Fruit fly (Drosophila melanogaster) whole organism, prepupa: ENCODE results near the gene CG46309.

ENCODE experiments used
- Blimp-1 ChIP-seq: fragments of 200-800 bp; sonication (Bioruptor generic); optimal IDR thresholded peaks from 3 replicates; lab custom pipeline; 2017; ENCODE audit warnings: missing biosample characterization, missing genetic modification characterization, mild to moderate bottlenecking, moderate library complexity, missing genetic modification reagents
- CG11294 ChIP-seq: fragments of 200-800 bp; sonication (Bioruptor generic); IDR thresholded peaks from 2 replicates; pipeline ENCODE4 v1.3.6; 2022; ENCODE audit warnings: missing biosample characterization, missing genetic modification characterization
- CG11902 ChIP-seq: fragments of 200-800 bp; sonication (Bioruptor generic); optimal IDR thresholded peaks from 3 replicates; lab custom pipeline; 2016; ENCODE audit warnings: missing biosample characterization, missing genetic modification characterization
- CG15336 ChIP-seq: fragments of 200-800 bp; sonication (Bioruptor generic); IDR thresholded peaks from 2 replicates; pipeline ENCODE4 v1.3.6; 2022; ENCODE audit warnings: missing biosample characterization, missing genetic modification characterization
- CG1621 ChIP-seq: fragments of 200-800 bp; sonication (Bioruptor generic); optimal IDR thresholded peaks from 3 replicates; lab custom pipeline; 2018; ENCODE audit warnings: missing biosample characterization, mild to moderate bottlenecking, missing genetic modification characterization
- CG32006 ChIP-seq: fragments of 200-800 bp; sonication (Bioruptor generic); optimal IDR thresholded peaks from 3 replicates; lab custom pipeline; 2017; ENCODE audit warnings: missing biosample characterization, mild to moderate bottlenecking, missing genetic modification characterization
- CG34406 ChIP-seq: fragments of 200-800 bp; sonication (Bioruptor generic); optimal IDR thresholded peaks from 3 replicates; lab custom pipeline; 2016; ENCODE audit warnings: missing biosample characterization, missing genetic modification characterization
- CG6163 ChIP-seq: fragments of 200-800 bp; sonication (Bioruptor generic); IDR thresholded peaks from 3 replicates; pipeline ENCODE4 v1.3.6; 2022; ENCODE audit warnings: missing biosample characterization, missing genetic modification characterization
- CG6276 ChIP-seq: fragments of 200-800 bp; sonication (Bioruptor generic); optimal IDR thresholded peaks from 2 replicates; lab custom pipeline; 2017; ENCODE audit warnings: missing biosample characterization, mild to moderate bottlenecking, missing genetic modification characterization
- CG6808 ChIP-seq: fragments of 200-800 bp; sonication (Bioruptor generic); optimal IDR thresholded peaks from 3 replicates; lab custom pipeline; 2017; ENCODE audit warnings: missing biosample characterization, missing genetic modification characterization, mild to moderate bottlenecking, moderate library complexity, missing genetic modification reagents
- CG6854 ChIP-seq: fragments of 200-800 bp; sonication (Bioruptor generic); optimal IDR thresholded peaks from 2 replicates; lab custom pipeline; 2017; ENCODE audit warnings: missing biosample characterization, mild to moderate bottlenecking, missing genetic modification characterization
- CG8119 ChIP-seq: fragments of 200-800 bp; sonication (Bioruptor generic); IDR thresholded peaks from 3 replicates; pipeline ENCODE4 v1.3.6; 2022; ENCODE audit warnings: missing biosample characterization, missing genetic modification characterization
- CG8319 ChIP-seq: fragments of 200-800 bp; sonication (Bioruptor generic); optimal IDR thresholded peaks from 3 replicates; lab custom pipeline; 2016; ENCODE audit warnings: missing biosample characterization, missing genetic modification characterization
- CG8632 ChIP-seq: fragments of 200-800 bp; sonication (Bioruptor generic); optimal IDR thresholded peaks from 3 replicates; lab custom pipeline; 2016; ENCODE audit warnings: missing biosample characterization, missing genetic modification characterization
- CG9139 ChIP-seq: fragments of 200-800 bp; sonication (Bioruptor generic); optimal IDR thresholded peaks from 3 replicates; lab custom pipeline; 2017; ENCODE audit warnings: missing biosample characterization, mild to moderate bottlenecking, missing genetic modification characterization
- Eip78C ChIP-seq: fragments of 200-800 bp; sonication (Bioruptor generic); peaks from one replicate; lab custom pipeline; 2016; ENCODE audit warnings: missing biosample characterization, missing genetic modification characterization
- Eip93F ChIP-seq: fragments of 200-800 bp; sonication (Bioruptor generic); optimal IDR thresholded peaks from 2 replicates; lab custom pipeline; 2016; ENCODE audit warnings: missing biosample characterization, mild to moderate bottlenecking, missing genetic modification characterization
- Ets96B ChIP-seq: fragments of 200-800 bp; optimal IDR thresholded peaks from 2 replicates; lab custom pipeline; 2019; ENCODE audit warnings: missing biosample characterization, mild to moderate bottlenecking, missing genetic modification characterization, moderate library complexity
- Hr4 ChIP-seq: fragments of 200-800 bp; sonication (Bioruptor generic); optimal IDR thresholded peaks from 3 replicates; lab custom pipeline; 2016; ENCODE audit warnings: missing biosample characterization, missing genetic modification characterization
- Lpt ChIP-seq: fragments of 200-800 bp; sonication (Bioruptor generic); optimal IDR thresholded peaks from 3 replicates; lab custom pipeline; 2016; ENCODE audit warnings: missing biosample characterization, missing genetic modification characterization
- Met ChIP-seq: fragments of 200-800 bp; sonication (Bioruptor generic); optimal IDR thresholded peaks from 3 replicates; lab custom pipeline; 2016; ENCODE audit warnings: missing biosample characterization, missing genetic modification characterization
- OdsH ChIP-seq: fragments of 200-800 bp; sonication (Bioruptor generic); optimal IDR thresholded peaks from 3 replicates; lab custom pipeline; 2016; ENCODE audit warnings: missing biosample characterization, missing genetic modification characterization
- Sox102F ChIP-seq: fragments of 200-800 bp; sonication (Bioruptor generic); optimal IDR thresholded peaks from 2 replicates; lab custom pipeline; 2016; ENCODE audit warnings: missing biosample characterization, mild to moderate bottlenecking, missing genetic modification characterization
- dac ChIP-seq: fragments of 200-800 bp; sonication (Bioruptor generic); optimal IDR thresholded peaks from 2 replicates; lab custom pipeline; 2017; ENCODE audit warnings: missing biosample characterization, mild to moderate bottlenecking, missing genetic modification characterization
- eg ChIP-seq: fragments of 200-800 bp; sonication (Bioruptor generic); IDR thresholded peaks from 3 replicates; pipeline ENCODE4 v1.3.6; 2022; ENCODE audit warnings: missing biosample characterization, missing genetic modification characterization
- fd85E ChIP-seq: fragments of 200-800 bp; sonication (Bioruptor generic); optimal IDR thresholded peaks from 3 replicates; lab custom pipeline; 2016; ENCODE audit warnings: missing biosample characterization, missing genetic modification characterization
- fkh ChIP-seq: fragments of 200-800 bp; sonication (Bioruptor generic); optimal IDR thresholded peaks from 3 replicates; lab custom pipeline; 2017; ENCODE audit warnings: missing biosample characterization, mild to moderate bottlenecking, missing genetic modification characterization, moderate library complexity
- net ChIP-seq: fragments of 200-800 bp; sonication (Bioruptor generic); optimal IDR thresholded peaks from 3 replicates; lab custom pipeline; 2016; ENCODE audit warnings: missing biosample characterization, missing genetic modification characterization
- spab ChIP-seq: fragments of 200-800 bp; sonication (Bioruptor generic); optimal IDR thresholded peaks from 2 replicates; lab custom pipeline; 2017; ENCODE audit warnings: missing biosample characterization, mild to moderate bottlenecking, missing genetic modification characterization, missing genetic modification reagents
- ss ChIP-seq, 2 experiments: fragments of 200-800 bp; sonication (Bioruptor generic); optimal IDR thresholded peaks; 2 replicates in 1 of 2; 3 replicates in 1 of 2; lab custom pipeline; 2017 to 2018; ENCODE audit warnings: mild to moderate bottlenecking in 2 of 2, missing biosample characterization in 2 of 2, missing genetic modification characterization in 2 of 2, moderate library complexity in 1 of 2
- vri ChIP-seq: fragments of 200-800 bp; sonication (Bioruptor generic); optimal IDR thresholded peaks from 3 replicates; lab custom pipeline; 2016; ENCODE audit warnings: missing biosample characterization, mild to moderate bottlenecking, missing genetic modification characterization

CG46309 gene

DNA sequence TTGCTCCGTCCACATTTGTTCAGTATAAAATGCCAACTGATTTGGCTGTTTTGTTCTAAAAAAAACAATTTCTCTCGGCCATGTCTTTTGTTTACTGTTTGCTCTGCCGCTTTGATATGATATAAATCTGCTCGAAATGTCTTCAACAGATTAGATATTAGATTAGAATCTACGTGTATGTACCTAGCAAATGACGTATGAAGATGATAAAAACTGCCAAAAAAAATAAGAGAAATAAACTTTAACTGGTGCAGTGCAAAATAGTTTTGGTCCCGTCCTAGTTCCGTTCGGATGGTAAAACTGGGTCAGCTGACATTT is 4.5 kb upstream of the CG46309 start:
- no peak for TF ChIP-seq Met (GFP tag; lab: Kevin White, UChicago)
- TF ChIP-seq CG6276 (GFP tag; lab: Kevin White, UChicago): no peak
- TF ChIP-seq fkh (GFP tag; lab: Kevin White, UChicago): peak; percentile 32
- no peak for TF ChIP-seq CG6163 (GFP tag; lab: Robert Waterston, UW)
- TF ChIP-seq CG8632 (GFP tag; lab: Kevin White, UChicago): no peak
- TF ChIP-seq CG11902 (GFP tag; lab: Kevin White, UChicago): no peak
- TF ChIP-seq CG34406: no peak
- TF ChIP-seq Lpt (GFP tag; lab: Kevin White, UChicago): no peak
- TF ChIP-seq CG8119: no peak

DNA sequence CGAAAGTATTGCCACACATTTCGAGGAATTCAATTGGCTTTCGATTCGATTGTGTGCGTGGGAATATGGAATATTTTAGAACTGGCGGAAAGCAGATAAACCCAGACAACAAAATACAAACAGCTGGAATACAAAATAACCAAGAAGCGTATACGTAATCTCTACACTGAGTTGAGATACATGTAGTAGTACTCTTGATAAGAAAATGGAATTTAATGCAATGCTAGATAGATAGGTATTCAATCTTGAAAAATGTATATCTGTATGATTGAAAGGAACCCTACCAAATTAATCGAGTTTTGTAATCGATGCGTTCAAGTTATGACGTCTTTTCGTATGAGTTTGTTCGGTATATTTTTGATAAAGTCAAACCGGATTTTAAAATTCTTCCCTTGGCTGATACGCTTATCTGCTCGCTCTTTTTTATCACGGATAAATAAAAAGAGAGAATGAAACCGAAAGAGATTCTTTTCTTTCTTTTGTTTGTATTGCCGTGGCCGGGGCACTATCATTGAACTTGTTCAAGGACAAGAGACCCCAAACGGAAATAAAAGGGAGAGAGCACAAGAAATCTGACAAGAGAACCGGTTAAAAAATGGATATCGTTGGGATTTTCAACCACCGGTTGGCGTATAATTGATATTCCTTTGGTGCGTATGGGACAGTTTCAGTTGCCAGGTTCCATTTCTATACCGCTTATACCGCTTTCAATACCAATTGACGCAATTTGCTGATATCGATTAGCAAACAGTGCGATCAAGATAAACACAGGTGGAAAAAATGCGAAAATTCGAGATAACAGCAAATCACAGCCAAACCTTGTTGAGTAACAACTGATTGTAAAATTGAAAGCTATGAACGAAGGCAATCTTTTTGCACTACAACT is 3.9 kb upstream of the CG46309 start:
- TF ChIP-seq CG1621 (peak; percentile 64), fkh (GFP tag; lab: Kevin White, UChicago) (peak; percentile 25), CG8632 (GFP tag; lab: Kevin White, UChicago) (no peak), Ets96B (tag; lab: Kevin White, UChicago) (peak; percentile 22), Hr4 (no peak), vri (GFP tag; lab: Kevin White, UChicago) (peak; percentile 96), CG6854 (GFP tag; lab: Kevin White, UChicago) (peak; percentile 51), Sox102F (peak; percentile 3), ss (GFP tag; optimal IDR thresholded peaks at IDR 0.05; lab: Kevin White, UChicago) (peak; percentile 46 to 69), Eip78C (GFP tag; lab: Kevin White, UChicago) (peak; percentile 73), Blimp-1 (GFP tag; lab: Kevin White, UChicago) (peak; percentile 75), eg (GFP tag; lab: Robert Waterston, UW) (no peak), spab (GFP tag; lab: Kevin White, UChicago) (peak; percentile 23), CG32006 (no peak), CG9139 (GFP tag; lab: Kevin White, UChicago) (peak; percentile 35), CG6808 (GFP tag; lab: Kevin White, UChicago) (peak; percentile 59), Eip93F (GFP tag; lab: Kevin White, UChicago) (peak; percentile 2)
- TF ChIP-seq, all 60 proteins: peak for 13

DNA sequence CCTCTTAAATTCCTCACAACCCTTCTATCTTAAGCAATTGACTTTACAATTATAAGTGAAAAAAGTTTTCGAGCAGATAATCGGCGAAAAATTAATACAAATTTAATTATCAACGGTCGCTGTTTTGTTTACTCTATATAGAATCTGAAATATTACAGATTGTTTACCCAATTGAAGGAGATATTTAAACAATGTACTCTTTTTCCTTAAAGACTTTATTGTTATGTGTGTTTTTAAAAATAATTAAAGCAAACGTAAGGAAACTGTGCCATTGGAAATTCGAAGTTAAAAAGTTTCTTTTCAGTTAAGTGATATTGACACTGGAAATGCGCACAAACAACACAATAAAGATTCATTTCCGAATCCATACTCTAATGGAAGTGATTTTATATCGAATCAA is 9.9 kb downstream of the CG46309 start, which contains the start of gene CG42818:
TSS of gene CG42818 (plus strand) at position 301 of the 400 bp plus-strand sequence.
- TF ChIP-seq dac (GFP tag; lab: Kevin White, UChicago): no peak
- TF ChIP-seq, all 60 proteins: peak for 0

DNA sequence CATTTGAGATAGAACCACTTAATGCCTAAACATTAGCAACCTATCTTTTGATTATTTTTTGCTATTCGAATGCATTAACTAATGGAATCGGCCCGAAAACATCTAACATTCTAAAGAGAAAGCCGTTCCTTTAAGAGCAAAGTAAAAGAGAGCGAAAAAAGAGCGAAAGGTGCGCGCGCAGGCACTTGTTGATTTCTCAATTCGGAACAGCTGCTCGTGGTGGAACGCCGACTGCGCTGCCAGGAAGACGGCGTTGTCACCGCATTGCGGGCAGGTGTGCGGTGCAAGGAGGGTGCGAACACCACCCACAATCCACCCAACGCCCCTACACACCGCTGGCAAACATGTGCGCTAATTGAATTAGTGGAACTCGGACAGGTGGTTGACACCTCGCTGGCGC is 16.8 kb downstream of the CG46309 start:
- TF ChIP-seq CG11294 (GFP tag; lab: Robert Waterston, UW) (no peak), vri (GFP tag; lab: Kevin White, UChicago) (no peak), CG15336 (no peak), net (no peak), fd85E (GFP tag; lab: Kevin White, UChicago) (no peak), CG32006 (no peak), CG34406 (no peak)
- TF ChIP-seq, all 60 proteins: peak for 0

DNA sequence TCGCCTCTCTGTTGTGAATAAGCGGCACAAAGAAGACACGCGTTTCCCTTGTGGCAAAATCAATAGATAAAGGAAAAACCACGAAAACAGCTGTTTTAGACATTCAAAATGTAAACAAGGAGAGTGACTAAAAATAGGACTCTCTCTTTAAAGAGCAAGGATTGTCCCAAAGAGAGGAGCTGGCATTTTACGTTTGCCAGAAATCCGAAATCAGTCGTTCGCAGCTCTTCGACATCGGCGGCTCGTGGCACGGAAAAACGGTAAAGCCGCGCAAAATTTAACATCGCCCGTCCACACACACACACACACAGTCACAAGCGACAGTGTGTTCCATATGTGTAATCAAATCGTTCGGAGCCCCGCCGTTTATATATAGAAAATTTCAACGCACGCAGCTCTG is 20.3 kb downstream of the CG46309 start, which contains the start of gene Ca-Ma2d:
TSS of gene Ca-Ma2d (plus strand) at position 211 of the 400 bp plus-strand sequence.
- TF ChIP-seq Sox102F (no peak), CG8319 (GFP tag; lab: Kevin White, UChicago) (no peak), Eip78C (GFP tag; lab: Kevin White, UChicago) (peak; percentile 30), Lpt (GFP tag; lab: Kevin White, UChicago) (no peak), CG9139 (GFP tag; lab: Kevin White, UChicago) (no peak), OdsH (GFP tag; lab: Kevin White, UChicago) (no peak)
